Worm (Caenorhabditis elegans) whole organism, young adult: ENCODE results near the gene srh-257.

Experiments used
- B0019.2 ChIP-seq: fragments of 200-800 bp; sonication (Bioruptor generic); conservative IDR thresholded peaks from 2 replicates; pipeline ENCODE4 v1.3.6; 2022; ENCODE audit warnings: missing genetic modification reagents, missing genetic modification characterization, missing compliant biosample characterization
- B0035.1 ChIP-seq: sonication (generic microtip); optimal IDR thresholded peaks from 2 replicates; lab custom pipeline; 2016; ENCODE audit warnings: missing genetic modification characterization, mild to moderate bottlenecking, missing compliant biosample characterization, missing genotype, missing genetic modification reagents
- F10E7.11 ChIP-seq: sonication (generic microtip); optimal IDR thresholded peaks from 2 replicates; lab custom pipeline; 2017; ENCODE audit warnings: mild to moderate bottlenecking, missing genetic modification characterization, moderate library complexity, missing compliant biosample characterization
- F33H1.4 ChIP-seq: fragments of 200-800 bp; sonication (Bioruptor generic); IDR thresholded peaks from 2 replicates; pipeline ENCODE4 v1.3.6; 2022; ENCODE audit warnings: missing genetic modification reagents, missing genetic modification characterization, missing compliant biosample characterization
- F37B4.10 ChIP-seq: fragments of 200-800 bp; sonication (Bioruptor generic); IDR thresholded peaks from 2 replicates; pipeline ENCODE4 v1.3.6; 2022; ENCODE audit warnings: missing genetic modification characterization, missing compliant biosample characterization
- F52B5.7 ChIP-seq: sonication (generic microtip); optimal IDR thresholded peaks from 2 replicates; lab custom pipeline; 2016; ENCODE audit warnings: mild to moderate bottlenecking, missing genetic modification characterization, missing compliant biosample characterization
- F57A8.1 ChIP-seq: fragments of 200-800 bp; sonication (Bioruptor generic); optimal IDR thresholded peaks from 2 replicates; lab custom pipeline; 2018; ENCODE audit warnings: mild to moderate bottlenecking, missing genetic modification characterization, moderate library complexity, missing compliant biosample characterization
- K11D2.4 ChIP-seq: fragments of 200-800 bp; sonication (Bioruptor generic); IDR thresholded peaks from 2 replicates; pipeline ENCODE4 v1.3.6; 2022; ENCODE audit warnings: missing genetic modification reagents, missing genetic modification characterization, missing compliant biosample characterization
- K12H6.12 ChIP-seq: fragments of 200-800 bp; sonication (Bioruptor generic); optimal IDR thresholded peaks from 2 replicates; lab custom pipeline; 2018; ENCODE audit warnings: mild to moderate bottlenecking, missing genetic modification characterization, missing compliant biosample characterization
- Y53F4B.3 ChIP-seq: fragments of 200-800 bp; sonication (Bioruptor generic); IDR thresholded peaks from 2 replicates; pipeline ENCODE4 v1.3.6; 2022; ENCODE audit warnings: missing genetic modification reagents, missing genetic modification characterization, missing compliant biosample characterization
- Y53G8AR.9 ChIP-seq: fragments of 200-800 bp; sonication (Bioruptor generic); conservative IDR thresholded peaks from 2 replicates; pipeline ENCODE4 v1.3.6; 2022; ENCODE audit warnings: missing genetic modification reagents, missing genetic modification characterization, missing compliant biosample characterization
- ZK185.1 ChIP-seq: sonication (generic microtip); optimal IDR thresholded peaks from 2 replicates; lab custom pipeline; 2016; ENCODE audit warnings: mild to moderate bottlenecking, missing genetic modification characterization, missing compliant biosample characterization; ENCODE audit not compliant: poor library complexity, severe bottlenecking
- aptf-3 ChIP-seq: fragments of 200-800 bp; sonication (Bioruptor generic); IDR thresholded peaks from 2 replicates; pipeline ENCODE4 v1.3.6; 2022; ENCODE audit warnings: missing genetic modification characterization, missing compliant biosample characterization
- athp-1 ChIP-seq: sonication (generic microtip); optimal IDR thresholded peaks from 2 replicates; lab custom pipeline; 2017; ENCODE audit warnings: mild to moderate bottlenecking, missing genetic modification characterization, missing compliant biosample characterization
- attf-5 ChIP-seq: fragments of 200-800 bp; sonication (Bioruptor generic); optimal IDR thresholded peaks from 2 replicates; lab custom pipeline; 2018; ENCODE audit warnings: mild to moderate bottlenecking, missing genetic modification characterization, missing compliant biosample characterization
- attf-6 ChIP-seq: fragments of 200-800 bp; sonication (Bioruptor generic); IDR thresholded peaks from 2 replicates; pipeline ENCODE4 v1.3.6; 2022; ENCODE audit warnings: missing genetic modification reagents, missing genetic modification characterization, missing compliant biosample characterization
- die-1 ChIP-seq: sonication (generic microtip); optimal IDR thresholded peaks from 2 replicates; lab custom pipeline; 2016; ENCODE audit warnings: missing genotype, mild to moderate bottlenecking, missing genetic modification characterization, missing compliant biosample characterization
- dpff-1 ChIP-seq: sonication (generic microtip); optimal IDR thresholded peaks from 2 replicates; lab custom pipeline; 2017; ENCODE audit warnings: mild to moderate bottlenecking, missing genetic modification characterization, missing compliant biosample characterization
- egrh-3 ChIP-seq: fragments of 200-800 bp; sonication (Bioruptor generic); IDR thresholded peaks from 2 replicates; pipeline ENCODE4 v1.3.6; 2022; ENCODE audit warnings: missing genetic modification reagents, missing genetic modification characterization, missing compliant biosample characterization
- ekl-4 ChIP-seq: fragments of 200-800 bp; sonication (Bioruptor generic); IDR thresholded peaks from 2 replicates; pipeline ENCODE4 v1.3.6; 2022; ENCODE audit warnings: missing genetic modification reagents, missing genetic modification characterization, missing compliant biosample characterization
- fkh-3 ChIP-seq: sonication (generic microtip); optimal IDR thresholded peaks from 2 replicates; lab custom pipeline; 2016; ENCODE audit warnings: mild to moderate bottlenecking, missing genetic modification characterization, missing compliant biosample characterization
- him-1 ChIP-seq: sonication (generic microtip); optimal IDR thresholded peaks from 2 replicates; lab custom pipeline; 2016; ENCODE audit warnings: missing genotype, missing genetic modification reagents, missing genetic modification characterization, missing compliant biosample characterization
- hsf-1 ChIP-seq: fragments of 200-800 bp; sonication (Bioruptor generic); IDR thresholded peaks from 2 replicates; pipeline ENCODE4 v1.3.6; 2022; ENCODE audit warnings: missing genetic modification reagents, missing genetic modification characterization, missing compliant biosample characterization
- lag-1 ChIP-seq: fragments of 200-800 bp; sonication (Bioruptor generic); IDR thresholded peaks from 2 replicates; pipeline ENCODE4 v1.3.6; 2022; ENCODE audit warnings: missing genetic modification reagents, missing genetic modification characterization, missing compliant biosample characterization
- lin-26 ChIP-seq: fragments of 200-800 bp; sonication (Bioruptor generic); IDR thresholded peaks from 2 replicates; pipeline ENCODE4 v1.3.6; 2022; ENCODE audit warnings: missing genetic modification reagents, missing genetic modification characterization, missing compliant biosample characterization
- lin-40 ChIP-seq: sonication (generic microtip); optimal IDR thresholded peaks from 2 replicates; lab custom pipeline; 2016; ENCODE audit warnings: missing genetic modification characterization, mild to moderate bottlenecking, missing compliant biosample characterization, missing genotype, missing genetic modification reagents
- lin-54 ChIP-seq: fragments of 200-800 bp; sonication (Bioruptor generic); optimal IDR thresholded peaks from 2 replicates; lab custom pipeline; 2018; ENCODE audit warnings: mild to moderate bottlenecking, missing genetic modification characterization, missing compliant biosample characterization
- lsl-1 ChIP-seq: fragments of 200-800 bp; sonication (Bioruptor generic); optimal IDR thresholded peaks from 2 replicates; lab custom pipeline; 2018; ENCODE audit warnings: mild to moderate bottlenecking, missing genetic modification characterization, moderate library complexity, missing compliant biosample characterization
- madf-6 ChIP-seq: fragments of 200-800 bp; sonication (Bioruptor generic); IDR thresholded peaks from 2 replicates; pipeline ENCODE4 v1.3.6; 2022; ENCODE audit warnings: missing genetic modification reagents, missing genetic modification characterization, missing compliant biosample characterization
- mes-4 ChIP-seq: sonication (generic microtip); optimal IDR thresholded peaks from 2 replicates; lab custom pipeline; 2016; ENCODE audit warnings: missing genotype, missing genetic modification characterization, missing compliant biosample characterization
- mxl-1 ChIP-seq: sonication (generic microtip); optimal IDR thresholded peaks from 2 replicates; lab custom pipeline; 2016; ENCODE audit warnings: missing genetic modification characterization, missing compliant biosample characterization
- nfya-1 ChIP-seq: sonication (generic microtip); optimal IDR thresholded peaks from 2 replicates; lab custom pipeline; 2017; ENCODE audit warnings: antibody characterized with exemption, missing compliant biosample characterization, missing genetic modification characterization, borderline replicate concordance; ENCODE audit not compliant: insufficient read depth
- nfya-2 ChIP-seq: fragments of 200-800 bp; sonication (Bioruptor generic); IDR thresholded peaks from 2 replicates; pipeline ENCODE4 v1.3.6; 2022; ENCODE audit warnings: missing genetic modification reagents, missing genetic modification characterization, missing compliant biosample characterization
- nhr-179 ChIP-seq: sonication (generic microtip); optimal IDR thresholded peaks from 2 replicates; lab custom pipeline; 2016; ENCODE audit warnings: mild to moderate bottlenecking, missing genetic modification characterization, missing compliant biosample characterization
- nhr-27 ChIP-seq: fragments of 200-800 bp; sonication (Bioruptor generic); optimal IDR thresholded peaks from 2 replicates; lab custom pipeline; 2018; ENCODE audit warnings: mild to moderate bottlenecking, missing genetic modification characterization, moderate library complexity, missing compliant biosample characterization
- rcor-1 ChIP-seq: fragments of 200-800 bp; sonication (Bioruptor generic); IDR thresholded peaks from 2 replicates; pipeline ENCODE4 v1.3.6; 2022; ENCODE audit warnings: missing genetic modification reagents, missing genetic modification characterization, missing compliant biosample characterization
- rec-8 ChIP-seq, 2 experiments: sonication (generic microtip); optimal IDR thresholded peaks; 2 replicates each; lab custom pipeline; 2016; ENCODE audit warnings: mild to moderate bottlenecking in 2 of 2, missing genetic modification characterization in 2 of 2, missing genetic modification reagents in 2 of 2, missing genotype in 2 of 2, missing biosample characterization in 1 of 2, missing compliant biosample characterization in 1 of 2, moderate library complexity in 1 of 2
- snpc-3.4 ChIP-seq: sonication (generic microtip); optimal IDR thresholded peaks from 2 replicates; lab custom pipeline; 2017; ENCODE audit warnings: missing genetic modification characterization, mild to moderate bottlenecking, missing compliant biosample characterization, antibody characterized with exemption, moderate library complexity, missing genotype, missing genetic modification reagents
- snpc-4 ChIP-seq, 5 experiments: fragments of 150-350 bp in 1 of 5; sonication (generic microtip) in 4 of 5; optimal IDR thresholded peaks; 2 replicates each; lab custom pipeline; 2014 to 2018; ENCODE audit warnings: missing genetic modification characterization in 5 of 5, missing biosample characterization in 3 of 5, antibody characterized with exemption in 2 of 5, mild to moderate bottlenecking in 2 of 5, missing compliant biosample characterization in 2 of 5, missing genotype in 2 of 5, moderate library complexity in 2 of 5, missing genetic modification reagents in 1 of 5
- somi-1 ChIP-seq: fragments of 200-800 bp; sonication (Bioruptor generic); optimal IDR thresholded peaks from 2 replicates; lab custom pipeline; 2018; ENCODE audit warnings: mild to moderate bottlenecking, missing genetic modification characterization, missing compliant biosample characterization
- tbp1 ChIP-seq: fragments of 200-800 bp; sonication (Bioruptor generic); optimal IDR thresholded peaks from 2 replicates; lab custom pipeline; 2018; ENCODE audit warnings: mild to moderate bottlenecking, missing genetic modification characterization, missing compliant biosample characterization
- unc-130 ChIP-seq: sonication (generic microtip); optimal IDR thresholded peaks from 2 replicates; lab custom pipeline; 2016; ENCODE audit warnings: missing genetic modification reagents, missing genetic modification characterization, missing compliant biosample characterization
- zfh-2 ChIP-seq: fragments of 200-800 bp; sonication (Bioruptor generic); conservative IDR thresholded peaks from 2 replicates; pipeline ENCODE4 v1.3.6; 2022; ENCODE audit warnings: missing genetic modification reagents, missing genetic modification characterization, missing compliant biosample characterization
- ztf-18 ChIP-seq: sonication (generic microtip); optimal IDR thresholded peaks from 2 replicates; lab custom pipeline; 2016; ENCODE audit warnings: missing genotype, mild to moderate bottlenecking, missing genetic modification characterization, missing compliant biosample characterization
- ztf-28 ChIP-seq: fragments of 200-800 bp; sonication (Bioruptor generic); IDR thresholded peaks from 2 replicates; pipeline ENCODE4 v1.3.6; 2022; ENCODE audit warnings: missing genetic modification reagents, missing genetic modification characterization, missing compliant biosample characterization

srh-257 gene

DNA sequence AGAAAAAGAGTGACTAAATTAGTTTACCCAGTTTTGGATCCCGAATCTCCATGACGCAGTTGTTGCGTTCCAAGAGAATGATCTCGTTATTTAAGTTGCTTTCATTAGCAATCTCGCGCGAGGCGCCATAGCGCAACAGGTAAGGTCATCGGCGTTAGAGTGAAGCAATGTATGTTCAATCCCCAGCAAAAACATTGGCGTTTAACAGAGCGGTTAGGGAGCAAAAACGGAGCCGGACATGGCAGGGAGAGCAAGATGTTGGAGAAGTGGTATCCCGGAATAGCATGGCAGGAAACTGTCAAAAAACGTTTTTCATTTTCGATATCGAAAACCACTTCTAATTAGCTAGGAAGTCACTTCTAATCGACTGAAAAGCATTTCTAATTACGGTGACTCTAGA, 47.3 kb downstream of the srh-257 start (continued):
- TF ChIP-seq attf-6 (GFP tag; lab: Robert Waterston, UW) = peak; percentile 52; the same call in 1 of the 2 replicates
- no peak for TF ChIP-seq zfh-2
- TF ChIP-seq somi-1 = peak; percentile 2
- TF ChIP-seq madf-6 = peak; percentile 65
- TF ChIP-seq die-1 (tag; lab: Kevin White, UChicago) = peak; percentile 48
- no peak for TF ChIP-seq nfya-1 (tag; lab: Kevin White, UChicago)
- TF ChIP-seq F57A8.1 (GFP tag; lab: Kevin White, UChicago) = no peak
- TF ChIP-seq dpff-1 (tag; lab: Kevin White, UChicago) = no peak
- no peak for TF ChIP-seq B0019.2
- TF ChIP-seq Y53G8AR.9 (GFP tag; lab: Robert Waterston, UW) = no peak
- no peak for TF ChIP-seq F37B4.10
- TF ChIP-seq B0035.1 (tag; lab: Kevin White, UChicago) = no peak
- no peak for TF ChIP-seq nhr-179 (tag; lab: Kevin White, UChicago)
- TF ChIP-seq attf-5 (GFP tag; lab: Kevin White, UChicago) = peak; percentile 22
- TF ChIP-seq ztf-28 (GFP tag; lab: Robert Waterston, UW) = peak; percentile 44; the same call in 1 of the 2 replicates
- peak; percentile 21 for TF ChIP-seq F52B5.7 (tag; lab: Kevin White, UChicago)
- no peak for TF ChIP-seq nfya-2
- no peak for TF ChIP-seq nhr-27
- TF ChIP-seq mes-4 (tag; lab: Kevin White, UChicago) = peak; percentile 47
- TF ChIP-seq K12H6.12 = no peak
- TF ChIP-seq K11D2.4 (GFP tag; lab: Robert Waterston, UW) = no peak
- peak; percentile 43 for TF ChIP-seq ZK185.1 (tag; lab: Kevin White, UChicago)
- peak; percentile 55; the same call in 1 of the 2 replicates for TF ChIP-seq rcor-1 (GFP tag; lab: Robert Waterston, UW)
- TF ChIP-seq him-1 (tag; lab: Kevin White, UChicago) = peak; percentile 57
- peak; percentile 10 for TF ChIP-seq mxl-1 (tag; lab: Kevin White, UChicago)
- TF ChIP-seq ekl-4 (GFP tag; lab: Robert Waterston, UW) = peak; percentile 31; the same call in 1 of the 2 replicates
- TF ChIP-seq lag-1 (GFP tag; lab: Robert Waterston, UW) = 0 out of 2 replicates have a peak, but pooled peaks have one; percentile 30
- peak; percentile 16 for TF ChIP-seq lin-54 (GFP tag; lab: Kevin White, UChicago)
- peak; percentile 31 for TF ChIP-seq ztf-18
- TF ChIP-seq aptf-3 (GFP tag; lab: Robert Waterston, UW) = 0 out of 2 replicates have a peak, but pooled peaks have one; percentile 26
- TF ChIP-seq F10E7.11 (tag; lab: Kevin White, UChicago) = no peak
- TF ChIP-seq athp-1 (tag; lab: Kevin White, UChicago) = peak; percentile 17
- TF ChIP-seq unc-130 (GFP tag; lab: Kevin White, UChicago) = no peak
- TF ChIP-seq snpc-4 (GFP tag; optimal IDR thresholded peaks at IDR 0.05; lab: Kevin White, UChicago) = no peak
- TF ChIP-seq snpc-4 (tag; optimal IDR thresholded peaks at IDR 0.05; lab: Kevin White, UChicago) = no peak
- TF ChIP-seq hsf-1 = 0 out of 2 replicates have a peak, but pooled peaks have one; percentile 51
- peak; percentile 86 for TF ChIP-seq tbp1 (GFP tag; lab: Kevin White, UChicago)
- TF ChIP-seq lsl-1 = peak; percentile 34
- TF ChIP-seq lin-26 (GFP tag; lab: Robert Waterston, UW) = peak; percentile 93
- no peak for TF ChIP-seq lin-40 (tag; lab: Kevin White, UChicago)
- TF ChIP-seq snpc-3.4 (tag; lab: Kevin White, UChicago) = no peak
- TF ChIP-seq rec-8 (tag; optimal IDR thresholded peaks at IDR 0.05; lab: Kevin White, UChicago) = peak in 1 of 2 experiments; percentile 67
- peak; percentile 32 for TF ChIP-seq fkh-3 (tag; lab: Kevin White, UChicago)
- 0 out of 2 replicates have a peak, but pooled peaks have one; percentile 28 for TF ChIP-seq Y53F4B.3
- TF ChIP-seq F33H1.4 (GFP tag; lab: Robert Waterston, UW) = peak; percentile 30; the same call in 1 of the 2 replicates
- TF ChIP-seq egrh-3 (GFP tag; lab: Robert Waterston, UW) = no peak
